Fruit fly (Drosophila melanogaster) S2 (cell line): ENCODE measurements around the gene nrv3.

Experiments used
- CG8478 ChIP-seq: fragments of >200 bp; optimal IDR thresholded peaks from 2 replicates; lab custom pipeline; 2018
- CTCF ChIP-seq, 2 experiments: fragments of >200 bp; optimal IDR thresholded peaks; 2 replicates each; lab custom pipeline; 2018

The nrv3 gene

dm6 chr2L:21379790-21380349, at the start of gene nrv3:
Gene nrv3 (plus strand): TSS chr2L:21380000.
- TF ChIP-seq CG8478 (lab: Kevin White, UChicago) (no peak), CTCF (optimal IDR thresholded peaks at IDR 0.05; lab: Kevin White, UChicago) (peak; percentile 42 to 68)

dm6 chr2L:21330823-21331222, 49.0 kb upstream of the nrv3 start:
- TF ChIP-seq CG8478 (lab: Kevin White, UChicago) = no peak
- no peak for TF ChIP-seq CTCF (optimal IDR thresholded peaks at IDR 0.05; lab: Kevin White, UChicago)

dm6 chr2L:21331502-21331901, 48.3 kb upstream of the nrv3 start, which contains the start of gene dimm:
Gene dimm (plus strand): TSS chr2L:21331756.
- TF ChIP-seq CG8478 (lab: Kevin White, UChicago) (no peak), CTCF (optimal IDR thresholded peaks at IDR 0.05; lab: Kevin White, UChicago) (no peak)

dm6 chr2L:21341706-21342105, 38.1 kb upstream of the nrv3 start:
- no peak for TF ChIP-seq CG8478 (lab: Kevin White, UChicago)
- no peak for TF ChIP-seq CTCF (optimal IDR thresholded peaks at IDR 0.05; lab: Kevin White, UChicago)

dm6 chr2L:21344203-21344753, 35.5 kb upstream of the nrv3 start, which contains the start of gene Tsp39D:
Gene Tsp39D (plus strand): TSS chr2L:21344607.
- TF ChIP-seq CTCF (optimal IDR thresholded peaks at IDR 0.05; lab: Kevin White, UChicago) = peak; percentile 37 to 48
- no peak for TF ChIP-seq CG8478 (lab: Kevin White, UChicago)

- TF ChIP-seq CG8478 (lab: Kevin White, UChicago) = no peak
- no peak for TF ChIP-seq CTCF (optimal IDR thresholded peaks at IDR 0.05; lab: Kevin White, UChicago)
These were observed 18.9 kb upstream of the nrv3 start, which contains the start of gene dtr for dm6 chr2L:21360916-21361315. Gene dtr (plus strand): TSS chr2L:21361216.

dm6 chr2L:21367296-21367695, 12.5 kb upstream of the nrv3 start:
- no peak for TF ChIP-seq CTCF (optimal IDR thresholded peaks at IDR 0.05; lab: Kevin White, UChicago)
- TF ChIP-seq CG8478 (lab: Kevin White, UChicago) = no peak

dm6 chr2L:21369606-21370005, 10.2 kb upstream of the nrv3 start, which contains the start of gene Gr39b:
Gene Gr39b (minus strand): TSS chr2L:21369706.
- TF ChIP-seq CG8478 (lab: Kevin White, UChicago) = no peak
- no peak for TF ChIP-seq CTCF (optimal IDR thresholded peaks at IDR 0.05; lab: Kevin White, UChicago)

dm6 chr2L:21370886-21371285, 8.9 kb upstream of the nrv3 start, which contains the start of gene CG8665:
Gene CG8665 (plus strand): TSS chr2L:21371227.
- no peak for TF ChIP-seq CG8478 (lab: Kevin White, UChicago)
- TF ChIP-seq CTCF (optimal IDR thresholded peaks at IDR 0.05; lab: Kevin White, UChicago) = no peak

dm6 chr2L:21377984-21378383, 1.8 kb upstream of the nrv3 start:
- TF ChIP-seq CG8478 (lab: Kevin White, UChicago) (no peak), CTCF (optimal IDR thresholded peaks at IDR 0.05; lab: Kevin White, UChicago) (no peak)

dm6 chr2L:21381379-21381778, 1.6 kb downstream of the nrv3 start:
- TF ChIP-seq CG8478 (lab: Kevin White, UChicago) = no peak
- TF ChIP-seq CTCF (optimal IDR thresholded peaks at IDR 0.05; lab: Kevin White, UChicago) = no peak

- TF ChIP-seq CG8478 (lab: Kevin White, UChicago) = no peak
- peak in 1 of 2 experiments; percentile 39 for TF ChIP-seq CTCF (optimal IDR thresholded peaks at IDR 0.05; lab: Kevin White, UChicago)
These were observed 17.2 kb downstream of the nrv3 start for dm6 chr2L:21396714-21397654.
